Fruit fly (Drosophila melanogaster): ENCODE data around the gene CG13032.
A peak's percentile ranks its signal among the peaks of the same experiment; 100 is the strongest.

The CG13032 gene

DNA sequence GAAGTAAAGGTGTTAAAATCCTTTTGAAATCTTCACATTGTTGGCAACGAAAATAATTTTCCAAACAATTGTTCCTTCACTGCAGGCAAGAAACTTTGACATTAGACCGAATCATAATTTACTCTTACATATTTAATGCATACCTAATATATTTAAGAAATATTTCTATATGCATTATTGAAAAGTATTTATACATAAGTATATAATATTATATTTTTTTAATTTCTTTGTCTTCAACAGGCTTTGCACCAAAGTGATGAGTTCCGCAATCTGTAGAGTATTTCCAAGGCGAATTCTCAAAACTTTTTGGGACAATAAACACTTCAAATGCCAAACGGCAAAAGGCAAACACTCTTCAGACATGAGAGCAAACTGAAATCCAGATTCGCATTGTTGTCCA is 23.3 kb downstream of the CG13032 start:
- TF ChIP-seq CG8301 (tag; optimal IDR thresholded peaks at IDR 0.05) (peak; percentile 22), CG8159 (tag; optimal IDR thresholded peaks at IDR 0.05) (peak; percentile 5), rn (GFP tag; IDR thresholded peaks at IDR 0.05) (no peak), Ets98B (GFP tag; IDR thresholded peaks at IDR 0.05) (peak; percentile 40; the same call in 1 of the 2 replicates), CG12605 (GFP tag; IDR thresholded peaks at IDR 0.05) (no peak), CG17806 (tag; optimal IDR thresholded peaks at IDR 0.05) (peak; percentile 6), CG14655 (GFP tag; optimal IDR thresholded peaks at IDR 0.05) (peak; percentile 35), CG32121 (GFP tag; IDR thresholded peaks at IDR 0.05) (0 out of 2 replicates have a peak, but pooled peaks have one; percentile 39), fd96Ca (GFP tag; IDR thresholded peaks at IDR 0.05) (0 out of 3 replicates have a peak, but pooled peaks have one; percentile 28), EcR (GFP tag; optimal IDR thresholded peaks at IDR 0.05) (no peak), CG10348 (GFP tag; IDR thresholded peaks at IDR 0.05) (no peak), CG4496 (GFP tag; IDR thresholded peaks at IDR 0.05) (peak; percentile 23; the same call in 1 of the 3 replicates), Pif1A (GFP tag; optimal IDR thresholded peaks at IDR 0.05) (no peak)

DNA sequence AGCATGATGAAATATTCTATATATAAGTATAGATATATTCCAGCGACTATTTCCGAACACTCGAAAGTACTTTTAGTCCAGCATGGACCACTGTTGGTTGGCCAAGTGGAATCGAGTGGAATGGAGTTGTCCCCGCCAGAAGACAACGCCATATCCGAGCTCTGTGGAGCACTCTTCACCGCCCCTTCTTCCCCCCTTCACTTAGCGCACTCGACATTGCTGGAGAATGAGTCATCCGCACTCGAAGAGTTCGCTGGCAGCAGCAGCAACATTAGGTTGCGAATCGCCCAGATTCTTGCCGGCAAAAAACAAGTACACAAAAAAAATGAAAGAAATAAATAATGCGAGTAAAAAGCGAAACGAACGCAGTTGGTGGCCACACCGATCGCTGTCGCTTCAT is 24.3 kb downstream of the CG13032 start:
- TF ChIP-seq CG12605 (GFP tag; IDR thresholded peaks at IDR 0.05), result 0 out of 2 replicates have a peak, but pooled peaks have one; percentile 23
- TF ChIP-seq Pif1A (GFP tag; optimal IDR thresholded peaks at IDR 0.05), result no peak
- peak; percentile 34 for TF ChIP-seq EcR (GFP tag; optimal IDR thresholded peaks at IDR 0.05)

DNA sequence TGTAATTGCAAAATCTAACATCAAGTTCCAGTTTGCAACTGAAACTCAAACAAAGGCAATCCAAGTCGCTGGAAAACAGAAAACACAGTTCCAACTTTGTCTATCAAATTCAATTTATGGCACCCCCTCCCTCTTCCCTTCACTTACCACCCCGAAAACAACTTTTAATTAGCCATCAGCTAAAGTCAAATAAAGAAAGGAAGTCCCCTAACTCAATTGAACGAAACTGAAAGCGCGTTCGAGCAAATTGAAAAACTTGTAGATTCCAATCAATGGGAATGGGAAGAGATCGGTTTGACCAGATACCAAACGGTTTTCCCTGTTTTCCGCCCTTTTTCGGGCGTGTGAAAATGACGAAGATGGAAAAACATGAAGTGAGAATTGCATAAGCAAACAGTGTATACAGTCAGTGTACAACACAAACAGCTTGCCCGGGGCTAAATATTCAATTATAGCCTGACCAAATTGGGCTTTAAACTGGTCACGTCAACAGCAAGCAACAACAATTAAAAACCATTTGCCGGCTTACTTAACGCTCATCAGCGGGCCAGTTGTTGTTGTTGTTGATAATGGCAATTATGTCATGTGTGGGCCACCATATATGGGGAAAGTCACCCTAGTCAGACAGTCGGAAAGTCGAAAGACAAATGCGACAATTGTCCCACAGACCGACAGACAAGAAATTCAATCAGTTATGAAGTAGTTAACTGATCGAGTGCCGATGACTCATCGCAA is 25.7 kb downstream of the CG13032 start:
- TF ChIP-seq Ets98B (GFP tag; IDR thresholded peaks at IDR 0.05) (no peak), Pif1A (GFP tag; optimal IDR thresholded peaks at IDR 0.05) (no peak), fd96Ca (GFP tag; IDR thresholded peaks at IDR 0.05) (no peak), CG17806 (tag; optimal IDR thresholded peaks at IDR 0.05) (no peak)

DNA sequence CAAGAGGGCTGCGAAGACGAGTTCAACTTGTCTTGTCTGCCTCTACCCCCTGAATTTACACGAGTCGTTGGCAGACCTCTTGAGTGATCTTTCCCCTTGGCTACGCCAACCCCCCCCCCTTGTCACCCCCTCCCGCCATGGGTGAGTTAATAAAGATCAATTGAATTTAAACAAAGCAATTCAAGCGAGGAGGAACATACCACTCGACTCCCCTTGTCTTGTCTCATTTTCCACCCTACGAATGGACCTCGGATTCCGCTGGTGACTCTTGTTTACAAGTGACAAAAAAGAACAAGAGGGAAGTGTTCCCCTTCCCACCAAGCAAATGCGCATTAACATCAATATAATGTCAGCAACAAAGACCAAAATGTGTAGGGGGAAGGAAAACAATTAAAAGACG is 29.1 kb downstream of the CG13032 start:
- TF ChIP-seq CG13204 (GFP tag; optimal IDR thresholded peaks at IDR 0.05) (no peak), EcR (GFP tag; optimal IDR thresholded peaks at IDR 0.05) (peak; percentile 43)

DNA sequence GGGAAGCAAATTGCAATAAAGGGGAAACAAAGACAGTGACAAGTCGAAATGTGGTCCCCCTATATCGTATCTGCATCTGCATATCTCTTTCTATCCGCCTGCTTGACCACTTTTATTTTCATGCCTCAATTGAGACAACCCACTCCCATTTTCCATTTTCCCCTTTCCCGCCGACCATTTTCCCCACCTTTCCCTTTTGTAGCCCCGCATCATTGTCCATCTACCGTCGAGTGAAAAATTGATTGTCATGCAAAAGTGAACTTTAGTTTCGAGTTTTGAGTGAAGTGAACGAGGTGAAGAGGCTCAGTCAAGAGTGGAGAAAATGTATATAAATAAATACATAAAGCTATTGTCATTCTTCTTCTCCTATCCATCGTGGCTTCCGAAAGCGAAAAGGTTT is 30.5 kb downstream of the CG13032 start:
- TF ChIP-seq CG10348 (GFP tag; IDR thresholded peaks at IDR 0.05) (no peak), gl (tag; optimal IDR thresholded peaks at IDR 0.05) (no peak), CG9948 (tag; optimal IDR thresholded peaks at IDR 0.05) (no peak), CG32121 (GFP tag; IDR thresholded peaks at IDR 0.05) (no peak), Snoo (tag; optimal IDR thresholded peaks at IDR 0.05) (no peak), rn (GFP tag; IDR thresholded peaks at IDR 0.05) (no peak), D1 (tag; optimal IDR thresholded peaks at IDR 0.05) (no peak), fd96Ca (GFP tag; IDR thresholded peaks at IDR 0.05) (no peak), CG14655 (GFP tag; optimal IDR thresholded peaks at IDR 0.05) (no peak), CG8301 (tag; optimal IDR thresholded peaks at IDR 0.05) (no peak), Pif1A (GFP tag; optimal IDR thresholded peaks at IDR 0.05) (no peak), CG4496 (GFP tag; IDR thresholded peaks at IDR 0.05) (no peak), EcR (GFP tag; optimal IDR thresholded peaks at IDR 0.05) (no peak), Pif1B (GFP tag; optimal IDR thresholded peaks at IDR 0.05) (no peak), CG8159 (tag; optimal IDR thresholded peaks at IDR 0.05) (no peak), CG13204 (GFP tag; optimal IDR thresholded peaks at IDR 0.05) (no peak), Ets98B (GFP tag; IDR thresholded peaks at IDR 0.05) (no peak)

DNA sequence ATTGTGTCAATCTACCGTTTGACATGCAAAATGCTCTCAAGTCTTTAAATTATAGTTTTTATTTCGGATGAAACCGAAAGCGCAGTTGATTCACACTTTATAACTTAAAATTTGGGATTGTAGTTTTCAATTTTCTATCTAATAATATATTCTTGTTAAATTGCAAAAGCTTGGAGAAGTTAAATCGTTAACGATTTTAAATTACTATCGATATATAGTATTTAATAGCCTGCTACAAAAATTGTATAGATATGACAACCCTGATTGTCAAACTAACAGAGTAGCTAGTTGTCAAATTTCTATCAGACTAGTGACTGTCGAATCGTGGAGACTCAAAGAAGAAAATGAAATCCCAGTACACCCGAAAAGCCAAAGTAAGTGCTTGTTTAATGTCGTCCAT is 30.9 kb downstream of the CG13032 start, which contains the start of gene CG9692:
CG9692 (plus strand) TSS at position 301 of the 400 bp plus-strand sequence.
- no peak for TF ChIP-seq CG13204 (GFP tag; optimal IDR thresholded peaks at IDR 0.05)
- no peak for TF ChIP-seq EcR (GFP tag; optimal IDR thresholded peaks at IDR 0.05)
- no peak for TF ChIP-seq gl (tag; optimal IDR thresholded peaks at IDR 0.05)
- TF ChIP-seq CG9948 (tag; optimal IDR thresholded peaks at IDR 0.05), result no peak
- TF ChIP-seq CG10348 (GFP tag; IDR thresholded peaks at IDR 0.05), result no peak
- TF ChIP-seq fd96Ca (GFP tag; IDR thresholded peaks at IDR 0.05), result no peak

DNA sequence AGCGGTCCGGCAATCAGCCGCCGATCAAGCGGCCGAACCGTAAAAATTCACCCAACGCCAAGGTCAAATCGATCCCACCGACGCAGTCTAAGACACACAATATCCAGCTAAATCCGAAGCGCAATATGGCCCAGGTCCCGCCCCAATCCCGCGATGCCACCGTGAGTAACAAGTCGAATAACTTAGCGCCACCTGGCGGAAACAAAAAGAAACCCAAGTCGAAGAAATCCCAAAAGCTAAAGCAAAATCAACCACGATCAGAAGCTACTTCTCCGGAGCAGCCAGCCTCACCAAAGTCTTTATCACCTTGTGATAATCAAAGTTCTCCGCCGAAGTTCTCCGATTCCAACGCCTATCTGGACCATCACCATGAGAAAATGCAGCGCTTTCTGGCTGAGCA is 31.9 kb downstream of the CG13032 start:
- TF ChIP-seq CG15710 (tag; optimal IDR thresholded peaks at IDR 0.05), result no peak
- no peak for TF ChIP-seq EcR (GFP tag; optimal IDR thresholded peaks at IDR 0.05)
- TF ChIP-seq CG4496 (GFP tag; IDR thresholded peaks at IDR 0.05), result no peak
- TF ChIP-seq CG8301 (tag; optimal IDR thresholded peaks at IDR 0.05), result no peak
- no peak for TF ChIP-seq CG34367 (tag; optimal IDR thresholded peaks at IDR 0.05)
- TF ChIP-seq D1 (tag; optimal IDR thresholded peaks at IDR 0.05), result no peak
- TF ChIP-seq CG17806 (tag; optimal IDR thresholded peaks at IDR 0.05), result no peak
- no peak for TF ChIP-seq CG10348 (GFP tag; IDR thresholded peaks at IDR 0.05)
- TF ChIP-seq CG8159 (tag; optimal IDR thresholded peaks at IDR 0.05), result no peak
- no peak for TF ChIP-seq CG13204 (GFP tag; optimal IDR thresholded peaks at IDR 0.05)
- no peak for TF ChIP-seq CG12605 (GFP tag; IDR thresholded peaks at IDR 0.05)
- no peak for TF ChIP-seq rn (GFP tag; IDR thresholded peaks at IDR 0.05)
- TF ChIP-seq CG9948 (tag; optimal IDR thresholded peaks at IDR 0.05), result no peak
- no peak for TF ChIP-seq CG32121 (GFP tag; IDR thresholded peaks at IDR 0.05)
